Worm (Caenorhabditis elegans) whole organism, L2 larva: ENCODE measurements around the gene rmd-3.

ENCODE experiments used
- Y55F3AM.14 ChIP-seq: fragments of 200-800 bp; sonication (Bioruptor generic); optimal IDR thresholded peaks from 2 replicates; lab custom pipeline; 2018; ENCODE audit warnings: mild to moderate bottlenecking, missing genetic modification characterization, missing compliant biosample characterization
- aly-2 ChIP-seq: fragments of 150-350 bp; optimal IDR thresholded peaks from 2 replicates; lab custom pipeline; 2014; ENCODE audit warnings: missing biosample characterization, missing genetic modification characterization
- ama-1 ChIP-seq: fragments of 150-350 bp; optimal IDR thresholded peaks from 2 replicates; lab custom pipeline; 2018; ENCODE audit warnings: inconsistent platforms
- ceh-82 ChIP-seq: fragments of 150-350 bp; optimal IDR thresholded peaks from 2 replicates; lab custom pipeline; 2014; ENCODE audit warnings: missing biosample characterization, missing genetic modification characterization
- elt-3 ChIP-seq: sonication (generic microtip); optimal IDR thresholded peaks from 2 replicates; lab custom pipeline; 2017; ENCODE audit warnings: missing biosample characterization, missing genetic modification characterization
- lin-11 ChIP-seq: fragments of 150-350 bp; sonication (generic microtip); optimal IDR thresholded peaks from 2 replicates; lab custom pipeline; 2014; ENCODE audit warnings: missing biosample characterization, missing genetic modification characterization, inconsistent platforms, mixed read lengths
- lin-39 ChIP-seq: fragments of 150-350 bp; optimal IDR thresholded peaks from 2 replicates; lab custom pipeline; 2014; ENCODE audit warnings: missing biosample characterization, missing genetic modification reagents, missing genetic modification characterization
- mab-5 ChIP-seq: fragments of 150-350 bp; optimal IDR thresholded peaks from 2 replicates; lab custom pipeline; 2014; ENCODE audit warnings: missing biosample characterization, missing genetic modification characterization
- nhr-11 ChIP-seq: fragments of 150-350 bp; optimal IDR thresholded peaks from 2 replicates; lab custom pipeline; 2014; ENCODE audit warnings: missing biosample characterization, missing genetic modification characterization
- nhr-237 ChIP-seq: fragments of 150-350 bp; optimal IDR thresholded peaks from 2 replicates; lab custom pipeline; 2014; ENCODE audit warnings: missing biosample characterization, missing genetic modification characterization
- unc-39 ChIP-seq: fragments of 150-350 bp; optimal IDR thresholded peaks from 2 replicates; lab custom pipeline; 2014; ENCODE audit warnings: missing biosample characterization, missing genetic modification characterization
- unc-62 ChIP-seq: fragments of 150-350 bp; optimal IDR thresholded peaks from 2 replicates; lab custom pipeline; 2014; ENCODE audit warnings: missing biosample characterization, missing genetic modification reagents, missing genetic modification characterization
- ztf-11 ChIP-seq: sonication (generic microtip); optimal IDR thresholded peaks from 2 replicates; lab custom pipeline; 2017; ENCODE audit warnings: missing biosample characterization, missing genetic modification characterization

DNA sequence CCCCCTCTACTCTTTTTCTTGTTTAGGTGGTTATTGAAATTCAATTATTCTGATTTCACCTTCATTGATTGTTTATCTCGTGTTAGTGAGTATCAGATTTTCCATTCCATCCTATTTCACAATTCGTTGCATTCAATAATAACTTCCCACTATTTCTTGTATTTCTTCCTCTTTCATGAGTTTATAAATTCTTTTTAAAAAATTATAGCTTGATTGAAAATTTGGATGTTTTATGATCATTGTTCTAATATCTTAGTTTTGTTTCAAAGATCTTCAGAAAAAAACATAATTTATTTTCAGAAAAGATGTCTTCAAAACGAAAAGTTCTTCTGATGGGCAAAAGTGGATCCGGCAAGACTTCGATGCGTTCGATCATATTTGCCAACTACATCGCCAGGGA is 38.3 kb downstream of the rmd-3 start, which contains the start of gene raga-1:
- TF ChIP-seq ztf-11 (no peak), ceh-82 (tag; lab: Kevin White, UChicago) (no peak), Y55F3AM.14 (GFP tag; lab: Kevin White, UChicago) (no peak), elt-3 (no peak), lin-11 (no peak), nhr-11 (tag; lab: Kevin White, UChicago) (no peak), lin-39 (tag; lab: Kevin White, UChicago) (no peak), mab-5 (no peak), unc-62 (GFP tag; lab: Kevin White, UChicago) (no peak), aly-2 (tag; lab: Kevin White, UChicago) (no peak), unc-39 (no peak), nhr-237 (tag; lab: Kevin White, UChicago) (no peak), ama-1 (lab: Kevin White, UChicago) (no peak)
